Worm (Caenorhabditis elegans): ENCODE measurements around the gene B0244.17.

DNA sequence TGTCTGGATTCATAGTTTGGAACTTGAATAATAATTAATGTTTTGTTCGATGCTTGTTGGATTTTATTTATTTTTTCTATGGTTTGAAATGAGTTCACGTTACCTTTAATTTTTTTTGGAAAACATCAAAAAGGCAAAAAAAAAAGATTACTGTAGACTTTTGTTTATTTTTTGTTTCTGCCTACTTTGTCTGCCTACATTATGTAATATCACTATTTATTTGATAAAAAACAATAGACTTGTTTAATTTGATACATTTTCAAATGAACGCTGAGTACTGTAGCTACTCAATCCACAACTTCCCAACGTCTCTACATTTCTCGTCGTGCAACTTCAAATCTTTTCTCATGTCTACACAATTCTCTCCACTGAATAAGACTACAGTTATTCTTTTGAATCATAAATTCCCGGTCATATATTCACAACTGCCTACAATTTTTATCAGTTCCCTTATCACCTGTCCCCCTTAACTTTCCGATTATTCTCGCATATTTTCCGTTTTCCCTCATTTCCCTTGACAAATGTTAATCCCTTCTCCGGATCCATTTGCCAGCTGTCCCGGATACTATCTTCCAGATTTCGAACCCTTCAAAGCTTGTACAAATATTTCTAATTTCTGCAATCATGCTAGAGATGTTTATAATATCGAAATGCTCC, 1.9 kb upstream of the B0244.17 start, which contains the start of the genes B0244.9 and B0244.7:
- TF ChIP-seq lin-39 (tag; optimal IDR thresholded peaks at IDR 0.05) (no peak), elt-1 (tag; optimal IDR thresholded peaks at IDR 0.05) (no peak), alr-1 (tag; optimal IDR thresholded peaks at IDR 0.05) (no peak), ceh-82 (tag; optimal IDR thresholded peaks at IDR 0.05) (no peak), ztf-4 (tag; optimal IDR thresholded peaks at IDR 0.05) (no peak), F13H6.1 (tag; optimal IDR thresholded peaks at IDR 0.05) (no peak), mab-5 (tag; optimal IDR thresholded peaks at IDR 0.05) (no peak), lin-13 (GFP tag; optimal IDR thresholded peaks at IDR 0.05) (no peak), nhr-21 (tag; optimal IDR thresholded peaks at IDR 0.05) (no peak)
